Worm (Caenorhabditis elegans) whole organism, L1 larva: Measurements from ENCODE around the gene C04F5.9.

Source experiments
- C34B4.2 ChIP-seq: sonication (generic microtip); optimal IDR thresholded peaks from 2 replicates; lab custom pipeline; 2017; ENCODE audit warnings: mild to moderate bottlenecking, missing genetic modification characterization, missing compliant biosample characterization
- aly-2 ChIP-seq: fragments of 150-350 bp; optimal IDR thresholded peaks from 2 replicates; lab custom pipeline; 2014; ENCODE audit warnings: missing biosample characterization, missing genetic modification characterization
- ceh-82 ChIP-seq, 3 experiments: fragments of 150-350 bp in 1 of 3; sonication (generic microtip) in 2 of 3; optimal IDR thresholded peaks; 2 replicates each; lab custom pipeline; 2014 to 2017; ENCODE audit warnings: missing biosample characterization in 3 of 3, missing genetic modification characterization in 3 of 3
- dpl-1 ChIP-seq, 3 experiments: fragments of 150-350 bp in 2 of 3; sonication (generic microtip) in 1 of 3; optimal IDR thresholded peaks; 2 replicates each; lab custom pipeline; 2014 to 2017; ENCODE audit warnings: missing biosample characterization in 3 of 3, missing genetic modification characterization in 3 of 3, missing genetic modification reagents in 3 of 3
- nhr-11 ChIP-seq: fragments of 150-350 bp; optimal IDR thresholded peaks from 2 replicates; lab custom pipeline; 2014; ENCODE audit warnings: missing biosample characterization, missing genetic modification characterization
- nhr-28 ChIP-seq: fragments of 150-350 bp; optimal IDR thresholded peaks from 2 replicates; lab custom pipeline; 2014; ENCODE audit warnings: missing biosample characterization, missing genetic modification characterization
- nhr-90 ChIP-seq: sonication (generic microtip); optimal IDR thresholded peaks from 2 replicates; lab custom pipeline; 2016; ENCODE audit warnings: mild to moderate bottlenecking, missing genetic modification characterization, missing compliant biosample characterization; ENCODE audit not compliant: poor library complexity
- unc-30 ChIP-seq: sonication (generic microtip); optimal IDR thresholded peaks from 2 replicates; lab custom pipeline; 2017; ENCODE audit warnings: missing biosample characterization, missing genetic modification characterization
- ztf-11 ChIP-seq, 2 experiments: sonication (generic microtip); optimal IDR thresholded peaks; 2 replicates each; lab custom pipeline; 2016 to 2017; ENCODE audit warnings: missing genetic modification characterization in 2 of 2, missing biosample characterization in 1 of 2, missing compliant biosample characterization in 1 of 2

ce11 chrV:5090386-5090785 lies 28.6 kb downstream of the C04F5.9 start:
- no peak for TF ChIP-seq nhr-11
- TF ChIP-seq ztf-11 (tag; optimal IDR thresholded peaks at IDR 0.05; lab: Kevin White, UChicago): no peak
- TF ChIP-seq nhr-28 (tag; lab: Kevin White, UChicago): no peak
- no peak for TF ChIP-seq aly-2 (tag; lab: Kevin White, UChicago)
- no peak for TF ChIP-seq dpl-1 (GFP tag; optimal IDR thresholded peaks at IDR 0.05; lab: Kevin White, UChicago)
- no peak for TF ChIP-seq ceh-82 (tag; optimal IDR thresholded peaks at IDR 0.05; lab: Kevin White, UChicago)
- no peak for TF ChIP-seq C34B4.2
- TF ChIP-seq nhr-90 (tag; lab: Kevin White, UChicago): no peak
- no peak for TF ChIP-seq unc-30 (tag; lab: Kevin White, UChicago)
